Fruit fly (Drosophila melanogaster) whole organism, wandering third instar larva: Measurements from ENCODE around the gene ed.

Source experiments
- Abd-B ChIP-seq: fragments of >200 bp; optimal IDR thresholded peaks from 2 replicates; lab custom pipeline; 2017; ENCODE audit warnings: missing biosample characterization, missing genetic modification characterization
- Dif ChIP-seq: fragments of 200-275, 200-300 bp; sonication (Bioruptor generic); optimal IDR thresholded peaks from 2 replicates; lab custom pipeline; 2018; ENCODE audit warnings: missing biosample characterization, missing genetic modification characterization; ENCODE audit not compliant: partially characterized antibody
- HLH106 ChIP-seq: fragments of 200-800 bp; optimal IDR thresholded peaks from 3 replicates; lab custom pipeline; 2019; ENCODE audit warnings: missing biosample characterization, mild to moderate bottlenecking, missing genetic modification characterization, moderate library complexity
- Hnf4 ChIP-seq: fragments of 200-800 bp; sonication (Bioruptor generic); optimal IDR thresholded peaks from 2 replicates; lab custom pipeline; 2016; ENCODE audit warnings: missing biosample characterization, mild to moderate bottlenecking, missing genetic modification characterization
- Hr78 ChIP-seq: fragments of >200 bp; optimal IDR thresholded peaks from 2 replicates; lab custom pipeline; 2017; ENCODE audit warnings: missing biosample characterization, missing genetic modification characterization
- Jra ChIP-seq: sonication (Bioruptor generic); optimal IDR thresholded peaks from 2 replicates; lab custom pipeline; 2016; ENCODE audit warnings: missing biosample characterization, missing genetic modification characterization
- Sp1 ChIP-seq: fragments of 200-800 bp; sonication (Bioruptor generic); optimal IDR thresholded peaks from 3 replicates; lab custom pipeline; 2019; ENCODE audit warnings: missing biosample characterization, mild to moderate bottlenecking, missing genetic modification characterization, moderate library complexity
- br ChIP-seq: fragments of 200-800 bp; sonication (Bioruptor generic); optimal IDR thresholded peaks from 2 replicates; lab custom pipeline; 2016; ENCODE audit warnings: missing biosample characterization, missing genetic modification characterization
- dmrt93B ChIP-seq: fragments of 200-800 bp; sonication (Bioruptor generic); optimal IDR thresholded peaks from 2 replicates; lab custom pipeline; 2018; ENCODE audit warnings: missing biosample characterization, mild to moderate bottlenecking, missing genetic modification characterization
- h ChIP-seq: fragments of 200-800 bp; sonication (Bioruptor generic); optimal IDR thresholded peaks from 3 replicates; lab custom pipeline; 2016; ENCODE audit warnings: missing biosample characterization, mild to moderate bottlenecking, missing genetic modification characterization
- lola ChIP-seq: fragments of >200 bp; optimal IDR thresholded peaks from 2 replicates; lab custom pipeline; 2017; ENCODE audit warnings: missing biosample characterization, missing genetic modification characterization
- psq ChIP-seq: fragments of 200-800 bp; sonication (Bioruptor generic); optimal IDR thresholded peaks from 3 replicates; lab custom pipeline; 2017; ENCODE audit warnings: missing biosample characterization, mild to moderate bottlenecking, missing genetic modification characterization, moderate library complexity
- sv ChIP-seq: fragments of 200-800 bp; sonication (Bioruptor generic); optimal IDR thresholded peaks from 3 replicates; lab custom pipeline; 2016; ENCODE audit warnings: missing biosample characterization, missing genetic modification characterization

- TF ChIP-seq psq (GFP tag; lab: Kevin White, UChicago) (no peak), Hnf4 (GFP tag; lab: Kevin White, UChicago) (no peak), dmrt93B (no peak), Abd-B (GFP tag; lab: Kevin White, UChicago) (no peak), br (GFP tag; lab: Kevin White, UChicago) (no peak), Hr78 (no peak), Sp1 (GFP tag; lab: Kevin White, UChicago) (no peak), Dif (GFP tag; lab: Kevin White, UChicago) (no peak), h (GFP tag; lab: Kevin White, UChicago) (no peak), lola (GFP tag; lab: Kevin White, UChicago) (no peak), Jra (GFP tag; lab: Kevin White, UChicago) (no peak), sv (GFP tag; lab: Kevin White, UChicago) (no peak), HLH106 (no peak)
Observed at dm6 chr2L:4004684-4005083, 26.5 kb upstream of the ed start, which contains the start of gene CG15422.
